Fruit fly (Drosophila melanogaster): ENCODE results near the gene CG9106.

- TF ChIP-seq Sin3A (optimal IDR thresholded peaks at IDR 0.05) (no peak), insv (optimal IDR thresholded peaks at IDR 0.05) (no peak)
These were observed 41.2 kb upstream of the CG9106 start for dm6 chrX:15313389-15313788.

Data from Kc167 (cell line).